Fruit fly (Drosophila melanogaster): ENCODE measurements around the gene Ugt36F1.

Gene Ugt36F1

dm6 chr2L:18815194-18815593 lies 4.0 kb upstream of the Ugt36F1 start:
- TF ChIP-seq CG6276 (GFP tag; optimal IDR thresholded peaks at IDR 0.05) (no peak), achi (GFP tag; optimal IDR thresholded peaks at IDR 0.05) (no peak), Hr39 (GFP tag; optimal IDR thresholded peaks at IDR 0.05) (no peak), esn (GFP tag; optimal IDR thresholded peaks at IDR 0.05) (no peak), CG32006 (GFP tag; optimal IDR thresholded peaks at IDR 0.05) (no peak), Sox102F (GFP tag; optimal IDR thresholded peaks at IDR 0.05) (no peak), Hr4 (GFP tag; optimal IDR thresholded peaks at IDR 0.05) (no peak), CG8319 (GFP tag; optimal IDR thresholded peaks at IDR 0.05) (no peak), CG6792 (GFP tag; optimal IDR thresholded peaks at IDR 0.05) (no peak), Hr38 (GFP tag; optimal IDR thresholded peaks at IDR 0.05) (no peak), lz (GFP tag; optimal IDR thresholded peaks at IDR 0.05) (no peak), Blimp-1 (GFP tag; optimal IDR thresholded peaks at IDR 0.05) (no peak), CG7368 (GFP tag; optimal IDR thresholded peaks at IDR 0.05) (no peak), CG8632 (GFP tag; optimal IDR thresholded peaks at IDR 0.05) (no peak), fkh (GFP tag; optimal IDR thresholded peaks at IDR 0.05) (no peak), Sox15 (GFP tag; optimal IDR thresholded peaks at IDR 0.05) (no peak), OdsH (GFP tag; optimal IDR thresholded peaks at IDR 0.05) (no peak), Gug (GFP tag; IDR thresholded peaks at IDR 0.05) (no peak)

dm6 chr2L:18818397-18818796 lies 747 bp upstream of the Ugt36F1 start:
- peak; percentile 17 for TF ChIP-seq svp (GFP tag)
- TF ChIP-seq topi (GFP tag; optimal IDR thresholded peaks at IDR 0.05) = no peak

- TF ChIP-seq CG1621 (tag; optimal IDR thresholded peaks at IDR 0.05) = no peak
- peak; percentile 73 for TF ChIP-seq fkh (GFP tag; optimal IDR thresholded peaks at IDR 0.05)
- no peak for TF ChIP-seq CG11902 (GFP tag; optimal IDR thresholded peaks at IDR 0.05)
- TF ChIP-seq CG8632 (GFP tag; optimal IDR thresholded peaks at IDR 0.05) = peak; percentile 3
These were observed 3.7 kb downstream of the Ugt36F1 start for dm6 chr2L:18822805-18823204.

dm6 chr2L:18823243-18823803 lies 4.2 kb downstream of the Ugt36F1 start, which contains the start of gene Ugt36D1:
Ugt36D1 (plus strand) TSS chr2L:18823548.
- TF ChIP-seq Eip75B (GFP tag; optimal IDR thresholded peaks at IDR 0.05) (peak; percentile 13), Sox102F (GFP tag; optimal IDR thresholded peaks at IDR 0.05) (peak; percentile 4), CG7368 (GFP tag; optimal IDR thresholded peaks at IDR 0.05) (no peak), CG8632 (GFP tag; optimal IDR thresholded peaks at IDR 0.05) (no peak), Sox15 (GFP tag; optimal IDR thresholded peaks at IDR 0.05) (no peak), Smox (GFP tag; optimal IDR thresholded peaks at IDR 0.05) (no peak), CG8119 (GFP tag; IDR thresholded peaks at IDR 0.05) (no peak), fd85E (GFP tag; optimal IDR thresholded peaks at IDR 0.05) (no peak), Hr38 (GFP tag; optimal IDR thresholded peaks at IDR 0.05) (no peak), Met (GFP tag; optimal IDR thresholded peaks at IDR 0.05) (no peak), CG11294 (GFP tag; IDR thresholded peaks at IDR 0.05) (no peak), dac (GFP tag; optimal IDR thresholded peaks at IDR 0.05) (no peak), Gug (GFP tag; IDR thresholded peaks at IDR 0.05) (no peak), CG6854 (GFP tag; optimal IDR thresholded peaks at IDR 0.05) (peak; percentile 76), ss (GFP tag; optimal IDR thresholded peaks at IDR 0.05) (no peak), vri (GFP tag; optimal IDR thresholded peaks at IDR 0.05) (peak; percentile 82), Blimp-1 (GFP tag; optimal IDR thresholded peaks at IDR 0.05) (peak; percentile 92), CG4318 (GFP tag; optimal IDR thresholded peaks at IDR 0.05) (no peak), Lpt (GFP tag; optimal IDR thresholded peaks at IDR 0.05) (no peak), CG6163 (GFP tag; IDR thresholded peaks at IDR 0.05) (peak; percentile 50; the same call in 2 of the 3 replicates), OdsH (GFP tag; optimal IDR thresholded peaks at IDR 0.05) (no peak), lz (GFP tag; optimal IDR thresholded peaks at IDR 0.05) (peak; percentile 7), CG8319 (GFP tag; optimal IDR thresholded peaks at IDR 0.05) (no peak), Ets21C (GFP tag; optimal IDR thresholded peaks at IDR 0.05) (no peak), cyc (GFP tag; optimal IDR thresholded peaks at IDR 0.05) (no peak), CG3919 (GFP tag; optimal IDR thresholded peaks at IDR 0.05) (peak; percentile 19), fd59A (GFP tag; optimal IDR thresholded peaks at IDR 0.05) (no peak), CG10631 (GFP tag; optimal IDR thresholded peaks at IDR 0.05) (no peak), CG32006 (GFP tag; optimal IDR thresholded peaks at IDR 0.05) (no peak), acj6 (GFP tag; optimal IDR thresholded peaks at IDR 0.05) (no peak), CG34406 (GFP tag; optimal IDR thresholded peaks at IDR 0.05) (no peak), CG1621 (tag; optimal IDR thresholded peaks at IDR 0.05) (peak; percentile 25), svp (GFP tag) (peak; percentile 82), topi (GFP tag; optimal IDR thresholded peaks at IDR 0.05) (peak; percentile 30), dsx (GFP tag; optimal IDR thresholded peaks at IDR 0.05; ENCODE audit: poor library complexity, severe bottlenecking) (peak; percentile 11), salr (GFP tag; optimal IDR thresholded peaks at IDR 0.05) (no peak), esn (GFP tag; optimal IDR thresholded peaks at IDR 0.05) (peak; percentile 22), achi (GFP tag; optimal IDR thresholded peaks at IDR 0.05) (no peak)
